Worm (Caenorhabditis elegans) whole organism, L1 larva: Measurements from ENCODE around the gene F54C9.7.

Experiments used
- blmp-1 ChIP-seq: fragments of 150-350 bp; optimal IDR thresholded peaks from 2 replicates; lab custom pipeline; 2014; ENCODE audit warnings: missing biosample characterization, missing genetic modification characterization
- ces-1 ChIP-seq: fragments of 150-350 bp; optimal IDR thresholded peaks from 2 replicates; lab custom pipeline; 2014; ENCODE audit warnings: missing biosample characterization, missing genetic modification reagents, missing genetic modification characterization
- nhr-28 ChIP-seq: fragments of 150-350 bp; optimal IDR thresholded peaks from 2 replicates; lab custom pipeline; 2014; ENCODE audit warnings: missing biosample characterization, missing genetic modification characterization
- snu-23 ChIP-seq: sonication (generic microtip); optimal IDR thresholded peaks from 2 replicates; lab custom pipeline; 2016; ENCODE audit warnings: missing genetic modification characterization, missing compliant biosample characterization

- TF ChIP-seq nhr-28 (tag; lab: Kevin White, UChicago) = no peak
- TF ChIP-seq ces-1 (GFP tag; lab: Kevin White, UChicago) = no peak
- TF ChIP-seq blmp-1 (tag; lab: Kevin White, UChicago) = no peak
- TF ChIP-seq snu-23 (GFP tag; lab: Kevin White, UChicago) = no peak
These were observed 38.2 kb downstream of the F54C9.7 start for ce11 chrII:8611330-8611729.
